Worm (Caenorhabditis elegans) whole organism, young adult: Measurements from ENCODE around the gene tag-281.

Experiments
- B0336.3 ChIP-seq: fragments of 200-800 bp; sonication (Bioruptor generic); IDR thresholded peaks from 2 replicates; pipeline ENCODE4 v1.3.6; 2022; ENCODE audit warnings: missing genetic modification characterization, missing compliant biosample characterization
- D2030.7 ChIP-seq: fragments of 200-800 bp; sonication (Bioruptor generic); IDR thresholded peaks from 2 replicates; pipeline ENCODE4 v1.3.6; 2022; ENCODE audit warnings: missing genetic modification reagents, missing genetic modification characterization, missing compliant biosample characterization
- F22D6.2 ChIP-seq: sonication (generic microtip); optimal IDR thresholded peaks from 2 replicates; lab custom pipeline; 2016; ENCODE audit warnings: mild to moderate bottlenecking, missing genetic modification characterization, missing compliant biosample characterization
- F52B5.7 ChIP-seq: sonication (generic microtip); optimal IDR thresholded peaks from 2 replicates; lab custom pipeline; 2016; ENCODE audit warnings: mild to moderate bottlenecking, missing genetic modification characterization, missing compliant biosample characterization
- F55B11.4 ChIP-seq: sonication (generic microtip); optimal IDR thresholded peaks from 2 replicates; lab custom pipeline; 2016; ENCODE audit warnings: missing compliant biosample characterization, missing genetic modification characterization, borderline replicate concordance; ENCODE audit not compliant: insufficient read depth
- Y56A3A.18 ChIP-seq: fragments of 200-800 bp; sonication (Bioruptor generic); IDR thresholded peaks from 2 replicates; pipeline ENCODE4 v1.3.6; 2022; ENCODE audit warnings: missing genetic modification reagents, missing genetic modification characterization, missing compliant biosample characterization
- Y79H2A.3 ChIP-seq: fragments of 200-800 bp; sonication (Bioruptor generic); conservative IDR thresholded peaks from 2 replicates; pipeline ENCODE4 v1.3.6; 2022; ENCODE audit warnings: missing genetic modification reagents, missing genetic modification characterization, missing compliant biosample characterization
- Y95B8A.8 ChIP-seq: fragments of 200-800 bp; sonication (Bioruptor generic); IDR thresholded peaks from 2 replicates; pipeline ENCODE4 v1.3.6; 2022; ENCODE audit warnings: missing genetic modification reagents, missing genetic modification characterization, missing compliant biosample characterization
- ama-1 ChIP-seq, 3 experiments: fragments of 150-350 bp in 1 of 3; sonication (generic microtip) in 2 of 3; optimal IDR thresholded peaks; 2 replicates each; lab custom pipeline; 2014 to 2018; ENCODE audit warnings: missing biosample characterization in 2 of 3, missing genetic modification characterization in 2 of 3, missing genetic modification reagents in 2 of 3
- aptf-2 ChIP-seq: fragments of 200-800 bp; sonication (Bioruptor generic); conservative IDR thresholded peaks from 2 replicates; pipeline ENCODE4 v1.3.6; 2022; ENCODE audit warnings: missing genetic modification reagents, missing genetic modification characterization, missing compliant biosample characterization
- athp-1 ChIP-seq: sonication (generic microtip); optimal IDR thresholded peaks from 2 replicates; lab custom pipeline; 2017; ENCODE audit warnings: mild to moderate bottlenecking, missing genetic modification characterization, missing compliant biosample characterization
- attf-5 ChIP-seq: fragments of 200-800 bp; sonication (Bioruptor generic); optimal IDR thresholded peaks from 2 replicates; lab custom pipeline; 2018; ENCODE audit warnings: mild to moderate bottlenecking, missing genetic modification characterization, missing compliant biosample characterization
- attf-6 ChIP-seq: fragments of 200-800 bp; sonication (Bioruptor generic); IDR thresholded peaks from 2 replicates; pipeline ENCODE4 v1.3.6; 2022; ENCODE audit warnings: missing genetic modification reagents, missing genetic modification characterization, missing compliant biosample characterization
- ccch-3 ChIP-seq: fragments of 200-800 bp; sonication (Bioruptor generic); optimal IDR thresholded peaks from 2 replicates; lab custom pipeline; 2018; ENCODE audit warnings: mild to moderate bottlenecking, missing genetic modification characterization, missing compliant biosample characterization
- ceh-79 ChIP-seq: sonication (generic microtip); optimal IDR thresholded peaks from 2 replicates; lab custom pipeline; 2017; ENCODE audit warnings: mild to moderate bottlenecking, missing genetic modification characterization, missing compliant biosample characterization
- ceh-91 ChIP-seq: fragments of 200-800 bp; sonication (Bioruptor generic); IDR thresholded peaks from 2 replicates; pipeline ENCODE4 v1.3.6; 2022; ENCODE audit warnings: missing genetic modification reagents, missing genetic modification characterization, missing compliant biosample characterization
- dpl-1 ChIP-seq: fragments of 150-350 bp; optimal IDR thresholded peaks from 2 replicates; lab custom pipeline; 2014; ENCODE audit warnings: missing biosample characterization, missing genetic modification reagents, missing genetic modification characterization
- efl-1 ChIP-seq: fragments of 150-350 bp; optimal IDR thresholded peaks from 2 replicates; lab custom pipeline; 2014; ENCODE audit warnings: missing biosample characterization, missing genetic modification reagents, missing genetic modification characterization
- ekl-4 ChIP-seq: fragments of 200-800 bp; sonication (Bioruptor generic); IDR thresholded peaks from 2 replicates; pipeline ENCODE4 v1.3.6; 2022; ENCODE audit warnings: missing genetic modification reagents, missing genetic modification characterization, missing compliant biosample characterization
- him-1 ChIP-seq: sonication (generic microtip); optimal IDR thresholded peaks from 2 replicates; lab custom pipeline; 2016; ENCODE audit warnings: missing genotype, missing genetic modification reagents, missing genetic modification characterization, missing compliant biosample characterization
- let-607 ChIP-seq, 2 experiments: fragments of 200-800 bp in 1 of 2; sonication (Bioruptor generic) in 1 of 2; sonication (generic microtip) in 1 of 2; optimal IDR thresholded peaks; 2 replicates each; lab custom pipeline; 2016 to 2018; ENCODE audit warnings: mild to moderate bottlenecking in 2 of 2, missing compliant biosample characterization in 2 of 2, missing genetic modification characterization in 2 of 2, moderate library complexity in 2 of 2, missing genotype in 1 of 2
- lin-35 ChIP-seq, 3 experiments: fragments of 150-350 bp in 2 of 3; sonication (generic microtip) in 1 of 3; optimal IDR thresholded peaks; 2 replicates each; lab custom pipeline; 2014 to 2018; ENCODE audit warnings: missing biosample characterization in 3 of 3, missing genetic modification characterization in 3 of 3, missing genetic modification reagents in 3 of 3
- madf-8 ChIP-seq: fragments of 200-800 bp; sonication (Bioruptor generic); conservative IDR thresholded peaks from 2 replicates; pipeline ENCODE4 v1.3.6; 2022; ENCODE audit warnings: missing genetic modification reagents, missing genetic modification characterization, missing compliant biosample characterization
- mcd-1 ChIP-seq: fragments of 200-800 bp; sonication (Bioruptor generic); IDR thresholded peaks from 2 replicates; pipeline ENCODE4 v1.3.6; 2022; ENCODE audit warnings: missing genetic modification reagents, missing genetic modification characterization, missing compliant biosample characterization
- mes-4 ChIP-seq: sonication (generic microtip); optimal IDR thresholded peaks from 2 replicates; lab custom pipeline; 2016; ENCODE audit warnings: missing genotype, missing genetic modification characterization, missing compliant biosample characterization
- nfya-2 ChIP-seq: fragments of 200-800 bp; sonication (Bioruptor generic); IDR thresholded peaks from 2 replicates; pipeline ENCODE4 v1.3.6; 2022; ENCODE audit warnings: missing genetic modification reagents, missing genetic modification characterization, missing compliant biosample characterization
- nhr-27 ChIP-seq: fragments of 200-800 bp; sonication (Bioruptor generic); optimal IDR thresholded peaks from 2 replicates; lab custom pipeline; 2018; ENCODE audit warnings: mild to moderate bottlenecking, missing genetic modification characterization, moderate library complexity, missing compliant biosample characterization
- nhr-80 ChIP-seq: sonication (generic microtip); optimal IDR thresholded peaks from 2 replicates; lab custom pipeline; 2016; ENCODE audit warnings: missing genetic modification characterization, missing compliant biosample characterization
- repo-1 ChIP-seq: sonication (generic microtip); optimal IDR thresholded peaks from 2 replicates; lab custom pipeline; 2017; ENCODE audit warnings: mild to moderate bottlenecking, missing genetic modification characterization, missing compliant biosample characterization
- sdz-38 ChIP-seq: sonication (generic microtip); optimal IDR thresholded peaks from 2 replicates; lab custom pipeline; 2016; ENCODE audit warnings: missing genotype, missing genetic modification characterization, missing compliant biosample characterization
- snpc-3.4 ChIP-seq: sonication (generic microtip); optimal IDR thresholded peaks from 2 replicates; lab custom pipeline; 2017; ENCODE audit warnings: missing genetic modification characterization, mild to moderate bottlenecking, missing compliant biosample characterization, antibody characterized with exemption, moderate library complexity, missing genotype, missing genetic modification reagents
- snpc-4 ChIP-seq, 5 experiments: fragments of 150-350 bp in 1 of 5; sonication (generic microtip) in 4 of 5; optimal IDR thresholded peaks; 2 replicates each; lab custom pipeline; 2014 to 2018; ENCODE audit warnings: missing genetic modification characterization in 5 of 5, missing biosample characterization in 3 of 5, antibody characterized with exemption in 2 of 5, mild to moderate bottlenecking in 2 of 5, missing compliant biosample characterization in 2 of 5, missing genotype in 2 of 5, moderate library complexity in 2 of 5, missing genetic modification reagents in 1 of 5
- sptf-2 ChIP-seq: fragments of 200-800 bp; sonication (Bioruptor generic); optimal IDR thresholded peaks from 2 replicates; lab custom pipeline; 2018; ENCODE audit warnings: mild to moderate bottlenecking, missing genetic modification characterization, missing compliant biosample characterization
- unc-62 ChIP-seq: fragments of 150-350 bp; optimal IDR thresholded peaks from 2 replicates; lab custom pipeline; 2014; ENCODE audit warnings: missing biosample characterization, missing genetic modification reagents, missing genetic modification characterization
- xnd-1 ChIP-seq: sonication (generic microtip); optimal IDR thresholded peaks from 2 replicates; lab custom pipeline; 2016; ENCODE audit warnings: missing genotype, missing genetic modification reagents, missing genetic modification characterization, missing compliant biosample characterization
- zfh-2 ChIP-seq: fragments of 200-800 bp; sonication (Bioruptor generic); conservative IDR thresholded peaks from 2 replicates; pipeline ENCODE4 v1.3.6; 2022; ENCODE audit warnings: missing genetic modification reagents, missing genetic modification characterization, missing compliant biosample characterization
- ztf-18 ChIP-seq: sonication (generic microtip); optimal IDR thresholded peaks from 2 replicates; lab custom pipeline; 2016; ENCODE audit warnings: missing genotype, mild to moderate bottlenecking, missing genetic modification characterization, missing compliant biosample characterization
- ztf-22 ChIP-seq: fragments of 200-800 bp; sonication (Bioruptor generic); optimal IDR thresholded peaks from 2 replicates; lab custom pipeline; 2018; ENCODE audit warnings: mild to moderate bottlenecking, missing genetic modification characterization, moderate library complexity, missing compliant biosample characterization
- ztf-26 ChIP-seq: sonication (generic microtip); optimal IDR thresholded peaks from 2 replicates; lab custom pipeline; 2017; ENCODE audit warnings: missing genetic modification characterization, missing compliant biosample characterization

The tag-281 gene

DNA sequence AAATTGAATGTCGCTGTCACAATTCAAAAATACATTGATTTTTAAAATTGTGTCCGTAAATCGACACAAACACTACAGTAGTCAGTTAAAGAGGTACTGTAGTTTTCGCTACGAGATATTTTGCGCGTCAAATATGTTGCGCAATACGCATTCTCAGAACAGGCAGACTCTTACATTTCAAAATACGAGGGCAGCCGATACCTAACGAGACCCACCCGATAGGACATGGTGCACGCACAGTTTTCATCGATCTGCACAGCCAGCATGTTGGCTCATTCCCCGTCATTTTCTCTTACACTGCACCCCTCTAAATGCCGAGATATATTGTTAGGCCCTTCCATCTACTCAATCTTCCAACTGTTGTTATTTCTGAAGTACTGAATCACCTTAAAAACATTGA lies 2.7 kb downstream of the tag-281 start, which contains the start of gene F15A4.2 (continued):
- TF ChIP-seq unc-62 (GFP tag; lab: Kevin White, UChicago) (no peak), ztf-18 (tag; lab: Kevin White, UChicago) (no peak)

DNA sequence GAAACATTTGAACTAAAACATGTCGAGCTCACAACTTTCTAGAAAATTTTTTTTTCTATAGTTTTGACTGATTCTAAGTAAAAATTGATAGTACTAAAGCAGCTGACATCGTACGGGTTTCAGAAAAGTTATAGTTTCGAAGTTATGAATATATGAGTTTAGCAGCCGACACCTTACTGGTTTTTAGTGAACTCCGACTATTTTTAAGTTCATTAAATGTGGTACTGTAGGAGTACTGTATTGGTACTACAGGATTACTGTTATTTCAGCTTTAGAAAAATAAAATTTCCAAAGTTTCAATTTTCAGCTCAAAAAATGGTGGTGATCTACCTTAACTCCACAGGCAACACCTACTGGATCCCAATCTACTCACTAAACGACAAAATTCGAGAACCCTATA lies 6.0 kb downstream of the tag-281 start, which contains the start of gene sre-37:
sre-37 (plus strand) TSS at position 301 of the 400 bp plus-strand sequence.
- TF ChIP-seq him-1 = no peak
- no peak for TF ChIP-seq aptf-2 (GFP tag; lab: Robert Waterston, UW)
- TF ChIP-seq attf-5 (GFP tag; lab: Kevin White, UChicago) = no peak
- TF ChIP-seq nhr-80 (tag; lab: Kevin White, UChicago) = no peak
- TF ChIP-seq sptf-2 (GFP tag; lab: Kevin White, UChicago) = no peak
- TF ChIP-seq Y56A3A.18 (GFP tag; lab: Robert Waterston, UW) = no peak
- no peak for TF ChIP-seq dpl-1 (GFP tag; lab: Kevin White, UChicago)
- no peak for TF ChIP-seq ccch-3 (GFP tag; lab: Kevin White, UChicago)
- no peak for TF ChIP-seq B0336.3 (GFP tag; lab: Robert Waterston, UW)
- TF ChIP-seq ama-1 (optimal IDR thresholded peaks at IDR 0.05; lab: Kevin White, UChicago) = no peak
- TF ChIP-seq ama-1 (GFP tag; optimal IDR thresholded peaks at IDR 0.05; lab: Kevin White, UChicago) = no peak
- no peak for TF ChIP-seq mcd-1 (GFP tag; lab: Robert Waterston, UW)
- TF ChIP-seq zfh-2 (GFP tag; lab: Robert Waterston, UW) = no peak
- no peak for TF ChIP-seq mes-4 (tag; lab: Kevin White, UChicago)
- no peak for TF ChIP-seq snpc-3.4 (tag; lab: Kevin White, UChicago)
- TF ChIP-seq D2030.7 (GFP tag; lab: Robert Waterston, UW) = no peak
- no peak for TF ChIP-seq repo-1 (tag; lab: Kevin White, UChicago)
- no peak for TF ChIP-seq athp-1 (tag; lab: Kevin White, UChicago)
- TF ChIP-seq, all 124 proteins: peak for 0

DNA sequence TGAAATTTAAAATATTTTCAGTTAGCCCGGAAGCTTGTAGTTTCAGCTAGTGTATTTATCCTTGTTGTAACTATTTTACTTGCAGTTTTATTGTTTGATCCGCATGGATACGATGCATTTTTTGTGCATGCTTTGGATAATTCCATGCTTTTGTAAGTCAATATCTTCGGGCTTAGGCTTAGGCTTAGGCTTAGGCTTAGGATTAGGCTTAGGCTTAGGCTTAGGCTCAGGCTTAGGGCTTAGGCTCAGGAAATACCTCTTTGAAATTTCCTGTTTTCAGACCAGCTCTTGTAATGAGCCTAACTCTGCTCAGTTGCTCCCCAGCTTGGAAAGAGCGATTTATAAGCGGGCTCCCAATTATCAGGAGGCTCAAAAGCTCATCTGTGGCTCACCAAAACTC lies 7.5 kb downstream of the tag-281 start, which contains the start of gene srg-16:
srg-16 (plus strand) TSS at position 87 of the 400 bp plus-strand sequence.
- TF ChIP-seq lin-35 (GFP tag; optimal IDR thresholded peaks at IDR 0.05; lab: Kevin White, UChicago) = no peak
- no peak for TF ChIP-seq ztf-22 (GFP tag; lab: Kevin White, UChicago)
- TF ChIP-seq ekl-4 (GFP tag; lab: Robert Waterston, UW) = no peak
- TF ChIP-seq snpc-3.4 (tag; lab: Kevin White, UChicago) = no peak
- TF ChIP-seq let-607 (tag; optimal IDR thresholded peaks at IDR 0.05; lab: Kevin White, UChicago) = no peak

DNA sequence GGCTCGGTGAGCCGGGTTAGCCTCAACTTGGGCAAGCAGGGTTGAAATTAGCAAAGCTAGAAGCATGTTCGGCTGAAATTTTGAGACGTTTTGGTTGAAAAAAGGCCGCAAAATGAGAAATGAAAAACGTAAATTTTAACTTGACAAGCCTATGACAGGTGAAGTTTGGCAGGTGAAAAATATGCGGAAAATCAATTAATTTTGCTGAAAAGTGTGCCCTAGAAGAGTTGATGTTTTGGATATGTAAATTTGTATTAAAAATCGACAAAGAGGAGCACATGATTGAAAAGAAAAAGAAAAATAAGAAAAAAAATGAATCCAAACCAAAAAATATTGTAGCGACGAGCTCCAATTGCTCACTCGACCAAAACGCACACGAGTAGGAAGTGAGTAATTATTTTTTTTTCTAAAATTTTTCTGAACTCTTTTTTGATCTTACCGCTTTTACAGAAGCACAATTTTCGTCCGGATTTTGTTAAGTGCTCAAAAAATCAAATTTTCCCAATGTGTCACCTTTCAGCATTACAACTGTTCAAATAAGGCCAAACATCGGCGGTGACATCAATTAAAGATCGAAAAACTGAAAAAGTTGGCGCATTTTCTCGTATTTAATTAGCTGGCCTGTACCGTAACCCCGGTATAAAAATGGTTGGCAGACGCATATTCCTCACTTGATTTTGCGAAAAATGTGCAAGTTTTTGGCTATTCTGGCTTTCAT lies 11.7 kb downstream of the tag-281 start, which contains the start of the genes F15A4.5 and phat-8:
F15A4.5 (minus strand) TSS at position 101 of the 718 bp plus-strand sequence.
phat-8 (plus strand) TSS at position 668 of the 718 bp plus-strand sequence.
- TF ChIP-seq F55B11.4 (tag; lab: Kevin White, UChicago) (no peak), nhr-27 (tag; lab: Kevin White, UChicago) (no peak), xnd-1 (no peak), Y79H2A.3 (GFP tag; lab: Robert Waterston, UW) (no peak), Y95B8A.8 (GFP tag; lab: Robert Waterston, UW) (no peak), efl-1 (GFP tag; lab: Kevin White, UChicago) (no peak), snpc-4 (GFP tag; optimal IDR thresholded peaks at IDR 0.05; lab: Kevin White, UChicago) (no peak), snpc-4 (tag; optimal IDR thresholded peaks at IDR 0.05; lab: Kevin White, UChicago) (no peak), zfh-2 (GFP tag; lab: Robert Waterston, UW) (no peak), ekl-4 (GFP tag; lab: Robert Waterston, UW) (no peak), ceh-79 (tag; lab: Kevin White, UChicago) (no peak), F22D6.2 (tag; lab: Kevin White, UChicago) (no peak), attf-6 (GFP tag; lab: Robert Waterston, UW) (no peak), ztf-26 (no peak), ceh-91 (GFP tag; lab: Robert Waterston, UW) (no peak), madf-8 (GFP tag; lab: Robert Waterston, UW) (no peak), sdz-38 (tag; lab: Kevin White, UChicago) (no peak), F52B5.7 (no peak), nfya-2 (no peak)
